Worm (Caenorhabditis elegans) whole organism, L1 larva: ENCODE measurements around the gene C10C5.4.

Source experiments
- Y116A8C.19 ChIP-seq: sonication (generic microtip); optimal IDR thresholded peaks from 2 replicates; lab custom pipeline; 2016; ENCODE audit warnings: missing compliant biosample characterization, missing genetic modification characterization, borderline replicate concordance
- ama-1 ChIP-seq: fragments of 150-350 bp; optimal IDR thresholded peaks from 2 replicates; lab custom pipeline; 2014
- ceh-8 ChIP-seq: fragments of 200-800 bp; sonication (Bioruptor generic); optimal IDR thresholded peaks from 2 replicates; lab custom pipeline; 2018; ENCODE audit warnings: mild to moderate bottlenecking, missing genetic modification characterization, moderate library complexity, missing compliant biosample characterization
- egl-13 ChIP-seq: sonication (generic microtip); optimal IDR thresholded peaks from 2 replicates; lab custom pipeline; 2016; ENCODE audit warnings: missing genotype, missing genetic modification reagents, missing genetic modification characterization, missing compliant biosample characterization
- lsy-2 ChIP-seq, 2 experiments: fragments of 150-350 bp; optimal IDR thresholded peaks; 2 replicates each; lab custom pipeline; 2014; ENCODE audit warnings: missing biosample characterization in 2 of 2, missing genetic modification characterization in 2 of 2
- nhr-28 ChIP-seq: fragments of 150-350 bp; optimal IDR thresholded peaks from 2 replicates; lab custom pipeline; 2014; ENCODE audit warnings: missing biosample characterization, missing genetic modification characterization
- nhr-47 ChIP-seq: sonication (generic microtip); optimal IDR thresholded peaks from 2 replicates; lab custom pipeline; 2016; ENCODE audit warnings: mild to moderate bottlenecking, missing genetic modification characterization, moderate library complexity, missing compliant biosample characterization
- pqm-1 ChIP-seq: sonication (generic microtip); optimal IDR thresholded peaks from 3 replicates; lab custom pipeline; 2017; ENCODE audit warnings: missing biosample characterization, missing genetic modification characterization
- unc-130 ChIP-seq: fragments of 150-350 bp; optimal IDR thresholded peaks from 2 replicates; lab custom pipeline; 2017; ENCODE audit warnings: missing biosample characterization, missing genetic modification characterization, inconsistent platforms
- ztf-11 ChIP-seq, 2 experiments: sonication (generic microtip); optimal IDR thresholded peaks; 2 replicates each; lab custom pipeline; 2016 to 2017; ENCODE audit warnings: missing genetic modification characterization in 2 of 2, missing biosample characterization in 1 of 2, missing compliant biosample characterization in 1 of 2

- TF ChIP-seq ceh-8 (GFP tag; lab: Kevin White, UChicago), result no peak
- no peak for TF ChIP-seq nhr-28
- TF ChIP-seq lsy-2 (tag; optimal IDR thresholded peaks at IDR 0.05; lab: Kevin White, UChicago), result no peak
- no peak for TF ChIP-seq ama-1 (lab: Kevin White, UChicago)
- TF ChIP-seq nhr-47 (tag; lab: Kevin White, UChicago), result no peak
- TF ChIP-seq egl-13 (tag; lab: Kevin White, UChicago), result no peak
- TF ChIP-seq unc-130 (tag; lab: Kevin White, UChicago), result no peak
- TF ChIP-seq ztf-11 (tag; optimal IDR thresholded peaks at IDR 0.05; lab: Kevin White, UChicago), result no peak
- TF ChIP-seq pqm-1 (tag; lab: Kevin White, UChicago), result no peak
- TF ChIP-seq Y116A8C.19 (tag; lab: Kevin White, UChicago), result no peak
These were observed at the start of gene C10C5.4 for ce11 chrIV:9378272-9378671.
